Fruit fly (Drosophila melanogaster) whole organism, wandering third instar larva: ENCODE results near the gene Ugt307A1.

ENCODE experiments used
- Dfd ChIP-seq: fragments of >200 bp; optimal IDR thresholded peaks from 2 replicates; lab custom pipeline; 2017; ENCODE audit warnings: missing biosample characterization, missing genetic modification characterization
- Dif ChIP-seq: fragments of 200-275, 200-300 bp; sonication (Bioruptor generic); optimal IDR thresholded peaks from 2 replicates; lab custom pipeline; 2018; ENCODE audit warnings: missing biosample characterization, missing genetic modification characterization; ENCODE audit not compliant: partially characterized antibody
- GATAd ChIP-seq: sonication (Bioruptor generic); optimal IDR thresholded peaks from 2 replicates; lab custom pipeline; 2016; ENCODE audit warnings: missing biosample characterization, missing genetic modification characterization
- Hr83 ChIP-seq: fragments of 200-300 bp; sonication (Bioruptor generic); optimal IDR thresholded peaks from 2 replicates; lab custom pipeline; 2016; ENCODE audit warnings: missing biosample characterization, mild to moderate bottlenecking, missing genetic modification characterization, moderate library complexity; ENCODE audit not compliant: poor library complexity, severe bottlenecking
- Jra ChIP-seq: sonication (Bioruptor generic); optimal IDR thresholded peaks from 2 replicates; lab custom pipeline; 2016; ENCODE audit warnings: missing biosample characterization, missing genetic modification characterization
- Myc ChIP-seq: fragments of >200 bp; optimal IDR thresholded peaks from 2 replicates; lab custom pipeline; 2017
- N ChIP-seq: fragments of >200 bp; optimal IDR thresholded peaks from 2 replicates; lab custom pipeline; 2018; ENCODE audit warnings: missing biosample characterization, missing external identifiers, missing genetic modification characterization
- br ChIP-seq: fragments of 200-800 bp; sonication (Bioruptor generic); optimal IDR thresholded peaks from 2 replicates; lab custom pipeline; 2016; ENCODE audit warnings: missing biosample characterization, missing genetic modification characterization
- ey ChIP-seq: fragments of 200-800 bp; sonication (Bioruptor generic); optimal IDR thresholded peaks from 2 replicates; lab custom pipeline; 2016; ENCODE audit warnings: missing biosample characterization, missing genetic modification characterization
- h ChIP-seq: fragments of 200-800 bp; sonication (Bioruptor generic); optimal IDR thresholded peaks from 3 replicates; lab custom pipeline; 2016; ENCODE audit warnings: missing biosample characterization, mild to moderate bottlenecking, missing genetic modification characterization
- pan ChIP-seq: fragments of >200 bp; optimal IDR thresholded peaks from 2 replicates; lab custom pipeline; 2017
- usp ChIP-seq: fragments of >200 bp; optimal IDR thresholded peaks from 2 replicates; lab custom pipeline; 2017; ENCODE audit warnings: missing biosample characterization, missing genetic modification characterization

DNA sequence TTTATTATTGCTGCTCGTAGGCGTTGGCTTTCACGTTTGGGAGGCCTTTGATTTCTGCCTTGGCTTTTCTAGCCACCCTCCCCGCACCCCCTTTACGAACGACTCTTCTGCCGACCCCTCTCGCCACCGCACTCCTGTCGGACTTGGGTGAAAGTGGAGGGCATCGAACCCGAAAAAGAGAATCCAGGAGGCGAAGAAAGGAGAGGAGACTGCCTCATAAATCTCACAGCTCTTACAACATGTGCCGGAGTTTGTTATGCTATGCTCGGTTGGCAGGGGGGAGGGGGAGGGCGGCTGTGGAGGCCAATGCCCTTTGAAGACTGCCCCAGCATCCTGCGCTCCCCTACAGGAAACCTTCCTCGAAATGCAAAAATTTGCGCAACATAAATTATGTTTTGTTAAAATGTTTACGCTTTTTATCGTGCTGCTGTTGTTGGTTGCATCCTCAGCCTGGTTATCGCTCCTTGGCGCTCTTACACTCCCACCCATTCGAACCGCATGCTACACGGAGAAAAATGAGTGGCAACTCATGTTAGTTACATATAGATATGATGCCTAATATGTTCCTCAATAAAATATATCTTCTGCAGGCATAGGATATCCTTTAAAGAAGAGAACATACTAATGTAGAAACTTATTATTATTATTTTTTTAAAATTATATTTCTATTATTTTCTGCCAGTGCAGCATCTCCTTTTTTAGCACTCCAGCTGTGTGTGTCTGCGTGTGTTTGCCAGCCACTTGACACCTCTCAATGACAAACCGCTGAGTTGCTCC lies 36.6 kb downstream of the Ugt307A1 start:
- no peak for TF ChIP-seq pan (lab: Kevin White, UChicago)
- TF ChIP-seq h, result peak; percentile 49
- TF ChIP-seq br (GFP tag; lab: Kevin White, UChicago), result peak; percentile 22
- TF ChIP-seq GATAd (GFP tag; lab: Kevin White, UChicago), result no peak
- no peak for TF ChIP-seq Myc (lab: Kevin White, UChicago)
- TF ChIP-seq Hr83 (GFP tag; lab: Kevin White, UChicago), result no peak
- TF ChIP-seq N (GFP tag; lab: Kevin White, UChicago), result no peak
- TF ChIP-seq Dif (GFP tag; lab: Kevin White, UChicago), result no peak
- no peak for TF ChIP-seq usp (GFP tag; lab: Kevin White, UChicago)
- no peak for TF ChIP-seq Dfd (GFP tag; lab: Kevin White, UChicago)
- no peak for TF ChIP-seq Jra (GFP tag; lab: Kevin White, UChicago)
- peak; percentile 20 for TF ChIP-seq ey (GFP tag; lab: Kevin White, UChicago)
